Worm (Caenorhabditis elegans) whole organism, mixed stage, embryonic: ENCODE measurements around the gene B0280.17.

Experiments
- lin-13 ChIP-seq: fragments of 150-350 bp; optimal IDR thresholded peaks from 2 replicates; lab custom pipeline; 2014; ENCODE audit warnings: missing biosample characterization, missing genetic modification characterization
- mep-1 ChIP-seq: fragments of 150-350 bp; optimal IDR thresholded peaks from 2 replicates; lab custom pipeline; 2017; ENCODE audit warnings: missing biosample characterization, missing genetic modification reagents, missing genetic modification characterization, inconsistent platforms
- nhr-237 ChIP-seq: fragments of 150-350 bp; optimal IDR thresholded peaks from 2 replicates; lab custom pipeline; 2014; ENCODE audit warnings: missing biosample characterization, missing genetic modification characterization
- nhr-28 ChIP-seq: fragments of 150-350 bp; optimal IDR thresholded peaks from 2 replicates; lab custom pipeline; 2014; ENCODE audit warnings: missing biosample characterization, missing genetic modification characterization
- sptf-1 ChIP-seq: sonication (generic microtip); optimal IDR thresholded peaks from 2 replicates; lab custom pipeline; 2017; ENCODE audit warnings: mild to moderate bottlenecking, missing genetic modification characterization, moderate library complexity, missing compliant biosample characterization
- ztf-11 ChIP-seq: fragments of 150-350 bp; optimal IDR thresholded peaks from 2 replicates; lab custom pipeline; 2014; ENCODE audit warnings: missing biosample characterization, missing genetic modification characterization

- TF ChIP-seq lin-13 (no peak), mep-1 (tag; lab: Kevin White, UChicago) (no peak), nhr-28 (tag; lab: Kevin White, UChicago) (no peak), sptf-1 (tag; lab: Kevin White, UChicago) (no peak), ztf-11 (tag; lab: Kevin White, UChicago) (no peak), nhr-237 (tag; lab: Kevin White, UChicago) (no peak)
These were observed 2.3 kb upstream of the B0280.17 start, which contains the start of gene B0280.11 for ce11 chrIII:7138178-7138577.
